Worm (Caenorhabditis elegans) whole organism, young adult: ENCODE results near the gene R13D11.10.

Source experiments
- C06A6.2 ChIP-seq: fragments of 200-800 bp; sonication (Bioruptor generic); conservative IDR thresholded peaks from 2 replicates; pipeline ENCODE4 v1.3.6; 2022; ENCODE audit warnings: missing genetic modification characterization, missing compliant biosample characterization
- C17E4.6 ChIP-seq: fragments of 200-800 bp; sonication (Bioruptor generic); IDR thresholded peaks from 2 replicates; pipeline ENCODE4 v1.3.6; 2022; ENCODE audit warnings: missing genetic modification reagents, missing genetic modification characterization, missing compliant biosample characterization
- F33H1.4 ChIP-seq: fragments of 200-800 bp; sonication (Bioruptor generic); IDR thresholded peaks from 2 replicates; pipeline ENCODE4 v1.3.6; 2022; ENCODE audit warnings: missing genetic modification reagents, missing genetic modification characterization, missing compliant biosample characterization
- F39B2.1 ChIP-seq: fragments of 200-800 bp; sonication (Bioruptor generic); IDR thresholded peaks from 2 replicates; pipeline ENCODE4 v1.3.6; 2022; ENCODE audit warnings: missing genetic modification reagents, missing genetic modification characterization, missing compliant biosample characterization
- K11D2.4 ChIP-seq: fragments of 200-800 bp; sonication (Bioruptor generic); IDR thresholded peaks from 2 replicates; pipeline ENCODE4 v1.3.6; 2022; ENCODE audit warnings: missing genetic modification reagents, missing genetic modification characterization, missing compliant biosample characterization
- T07F8.4 ChIP-seq: sonication (generic microtip); optimal IDR thresholded peaks from 2 replicates; lab custom pipeline; 2016; ENCODE audit warnings: mild to moderate bottlenecking, missing genetic modification characterization, moderate library complexity, missing compliant biosample characterization
- Y67H2A.10 ChIP-seq: fragments of 200-800 bp; sonication (Bioruptor generic); conservative IDR thresholded peaks from 2 replicates; pipeline ENCODE4 v1.3.6; 2022; ENCODE audit warnings: missing genetic modification reagents, missing genetic modification characterization, missing compliant biosample characterization
- Y79H2A.3 ChIP-seq: fragments of 200-800 bp; sonication (Bioruptor generic); conservative IDR thresholded peaks from 2 replicates; pipeline ENCODE4 v1.3.6; 2022; ENCODE audit warnings: missing genetic modification reagents, missing genetic modification characterization, missing compliant biosample characterization
- akir-1 ChIP-seq: fragments of 200-800 bp; sonication (Bioruptor generic); optimal IDR thresholded peaks from 2 replicates; lab custom pipeline; 2018; ENCODE audit warnings: mild to moderate bottlenecking, missing genetic modification characterization, moderate library complexity, missing compliant biosample characterization
- bed-1 ChIP-seq: fragments of 200-800 bp; sonication (Bioruptor generic); IDR thresholded peaks from 2 replicates; pipeline ENCODE4 v1.3.6; 2022; ENCODE audit warnings: missing genetic modification reagents, missing genetic modification characterization, missing compliant biosample characterization
- ceh-100 ChIP-seq: fragments of 200-800 bp; sonication (Bioruptor generic); IDR thresholded peaks from 2 replicates; pipeline ENCODE4 v1.3.6; 2022; ENCODE audit warnings: missing genetic modification reagents, missing genetic modification characterization, missing compliant biosample characterization
- die-1 ChIP-seq: sonication (generic microtip); optimal IDR thresholded peaks from 2 replicates; lab custom pipeline; 2016; ENCODE audit warnings: missing genotype, mild to moderate bottlenecking, missing genetic modification characterization, missing compliant biosample characterization
- dox-1 ChIP-seq: fragments of 200-800 bp; sonication (Bioruptor generic); IDR thresholded peaks from 2 replicates; pipeline ENCODE4 v1.3.6; 2022; ENCODE audit warnings: missing genetic modification reagents, missing genetic modification characterization, missing compliant biosample characterization
- efl-1 ChIP-seq: fragments of 150-350 bp; optimal IDR thresholded peaks from 2 replicates; lab custom pipeline; 2014; ENCODE audit warnings: missing biosample characterization, missing genetic modification reagents, missing genetic modification characterization
- fkh-3 ChIP-seq: sonication (generic microtip); optimal IDR thresholded peaks from 2 replicates; lab custom pipeline; 2016; ENCODE audit warnings: mild to moderate bottlenecking, missing genetic modification characterization, missing compliant biosample characterization
- him-1 ChIP-seq: sonication (generic microtip); optimal IDR thresholded peaks from 2 replicates; lab custom pipeline; 2016; ENCODE audit warnings: missing genotype, missing genetic modification reagents, missing genetic modification characterization, missing compliant biosample characterization
- hmg-20 ChIP-seq: fragments of 200-800 bp; sonication (Bioruptor generic); IDR thresholded peaks from 2 replicates; pipeline ENCODE4 v1.3.6; 2022; ENCODE audit warnings: missing genetic modification reagents, missing genetic modification characterization, missing compliant biosample characterization
- hsf-1 ChIP-seq: fragments of 200-800 bp; sonication (Bioruptor generic); IDR thresholded peaks from 2 replicates; pipeline ENCODE4 v1.3.6; 2022; ENCODE audit warnings: missing genetic modification reagents, missing genetic modification characterization, missing compliant biosample characterization
- let-526 ChIP-seq: fragments of 200-800 bp; sonication (Bioruptor generic); IDR thresholded peaks from 2 replicates; pipeline ENCODE4 v1.3.6; 2022; ENCODE audit warnings: missing genetic modification reagents, missing genetic modification characterization, missing compliant biosample characterization
- lsy-27 ChIP-seq: sonication (generic microtip); optimal IDR thresholded peaks from 2 replicates; lab custom pipeline; 2017; ENCODE audit warnings: missing genetic modification characterization, mild to moderate bottlenecking, missing compliant biosample characterization, antibody characterized with exemption, missing genotype, borderline replicate concordance; ENCODE audit not compliant: insufficient read depth
- madf-10 ChIP-seq: sonication (generic microtip); optimal IDR thresholded peaks from 2 replicates; lab custom pipeline; 2016; ENCODE audit warnings: mild to moderate bottlenecking, missing genetic modification characterization, missing compliant biosample characterization
- mcd-1 ChIP-seq: fragments of 200-800 bp; sonication (Bioruptor generic); IDR thresholded peaks from 2 replicates; pipeline ENCODE4 v1.3.6; 2022; ENCODE audit warnings: missing genetic modification reagents, missing genetic modification characterization, missing compliant biosample characterization
- mel-28 ChIP-seq: sonication (generic microtip); optimal IDR thresholded peaks from 2 replicates; lab custom pipeline; 2016; ENCODE audit warnings: borderline replicate concordance, mild to moderate bottlenecking, missing genetic modification characterization, missing compliant biosample characterization
- nhr-179 ChIP-seq: sonication (generic microtip); optimal IDR thresholded peaks from 2 replicates; lab custom pipeline; 2016; ENCODE audit warnings: mild to moderate bottlenecking, missing genetic modification characterization, missing compliant biosample characterization
- snpc-1.1 ChIP-seq: sonication (generic microtip); optimal IDR thresholded peaks from 2 replicates; lab custom pipeline; 2017; ENCODE audit warnings: missing genetic modification characterization, mild to moderate bottlenecking, missing compliant biosample characterization, antibody characterized with exemption, moderate library complexity, missing genotype, missing genetic modification reagents; ENCODE audit not compliant: insufficient read depth
- tlf-1 ChIP-seq: fragments of 200-800 bp; sonication (Bioruptor generic); optimal IDR thresholded peaks from 2 replicates; lab custom pipeline; 2018; ENCODE audit warnings: mild to moderate bottlenecking, missing genetic modification characterization, missing compliant biosample characterization
- zfh-2 ChIP-seq: fragments of 200-800 bp; sonication (Bioruptor generic); conservative IDR thresholded peaks from 2 replicates; pipeline ENCODE4 v1.3.6; 2022; ENCODE audit warnings: missing genetic modification reagents, missing genetic modification characterization, missing compliant biosample characterization
- ztf-6 ChIP-seq: fragments of 200-800 bp; sonication (Bioruptor generic); IDR thresholded peaks from 2 replicates; pipeline ENCODE4 v1.3.6; 2022; ENCODE audit warnings: missing genetic modification reagents, missing genetic modification characterization, missing compliant biosample characterization

R13D11.10 gene

DNA sequence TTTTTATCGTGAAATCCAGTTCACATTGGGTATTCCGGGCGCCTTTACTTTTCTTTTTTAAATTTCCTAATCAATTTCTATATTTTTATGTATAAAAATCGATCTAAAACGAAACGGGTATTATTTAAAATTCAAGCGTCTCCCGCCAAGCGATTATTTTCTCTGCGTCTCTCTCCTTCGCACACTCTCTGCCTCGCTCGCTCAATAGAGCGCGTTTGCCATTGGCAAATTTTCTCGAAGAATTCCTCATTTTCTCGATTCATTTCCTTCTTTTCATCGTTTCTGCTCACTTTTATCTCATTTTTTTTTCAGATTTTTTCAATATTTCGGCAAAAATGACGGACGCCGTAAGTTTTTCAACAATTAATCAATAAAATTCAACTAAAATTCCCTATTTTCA, 39.7 kb downstream of the R13D11.10 start, which contains the start of gene sti-1 (continued):
- TF ChIP-seq F33H1.4 (peak; percentile 28; the same call in 1 of the 2 replicates), snpc-1.1 (peak; percentile 32), K11D2.4 (GFP tag; lab: Robert Waterston, UW) (no peak), ceh-100 (GFP tag; lab: Robert Waterston, UW) (no peak), efl-1 (GFP tag; lab: Kevin White, UChicago) (peak; percentile 92), C17E4.6 (GFP tag; lab: Robert Waterston, UW) (no peak), hsf-1 (GFP tag; lab: Robert Waterston, UW) (peak; percentile 98), lsy-27 (tag; lab: Kevin White, UChicago) (no peak)

DNA sequence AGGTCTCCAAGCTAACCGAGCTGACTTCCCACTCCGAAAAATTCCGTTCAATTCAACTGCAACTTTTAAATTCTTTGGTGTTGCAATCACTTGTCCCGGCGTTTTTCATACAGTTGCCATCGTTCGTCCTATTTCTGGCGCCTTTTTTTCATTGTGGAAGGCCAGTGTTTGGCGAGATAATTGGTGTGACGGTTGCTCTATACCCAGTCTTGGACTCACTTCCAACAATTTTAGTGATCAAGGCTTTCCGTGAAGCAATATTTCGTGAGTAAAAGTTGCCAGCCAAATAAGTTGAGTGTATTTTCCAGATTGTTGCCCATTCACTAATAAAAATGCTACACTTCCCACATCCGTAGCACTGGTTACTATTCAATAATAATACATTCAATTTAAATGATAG, 40.8 kb downstream of the R13D11.10 start:
- TF ChIP-seq tlf-1 (no peak), C06A6.2 (GFP tag; lab: Robert Waterston, UW) (no peak), ztf-6 (GFP tag; lab: Robert Waterston, UW) (no peak), die-1 (no peak), snpc-1.1 (no peak), efl-1 (GFP tag; lab: Kevin White, UChicago) (no peak), hmg-20 (GFP tag; lab: Robert Waterston, UW) (no peak), zfh-2 (GFP tag; lab: Robert Waterston, UW) (no peak), lsy-27 (tag; lab: Kevin White, UChicago) (no peak), him-1 (tag; lab: Kevin White, UChicago) (no peak), fkh-3 (no peak), T07F8.4 (tag; lab: Kevin White, UChicago) (no peak), F39B2.1 (GFP tag; lab: Robert Waterston, UW) (no peak), dox-1 (GFP tag; lab: Robert Waterston, UW) (no peak), let-526 (no peak), nhr-179 (tag; lab: Kevin White, UChicago) (no peak), Y79H2A.3 (GFP tag; lab: Robert Waterston, UW) (no peak)

- no peak for TF ChIP-seq Y79H2A.3 (GFP tag; lab: Robert Waterston, UW)
- TF ChIP-seq akir-1 (GFP tag; lab: Kevin White, UChicago): no peak
- TF ChIP-seq bed-1: no peak
- no peak for TF ChIP-seq mel-28 (tag; lab: Kevin White, UChicago)
- no peak for TF ChIP-seq madf-10 (tag; lab: Kevin White, UChicago)
- no peak for TF ChIP-seq Y67H2A.10 (GFP tag; lab: Robert Waterston, UW)
- no peak for TF ChIP-seq mcd-1
- no peak for TF ChIP-seq K11D2.4 (GFP tag; lab: Robert Waterston, UW)
Measured at ce11 chrV:764732-765131, 48.3 kb downstream of the R13D11.10 start, which contains the start of gene str-238. str-238 (plus strand) TSS chrV:765032.
